Worm (Caenorhabditis elegans) whole organism, late embryonic: ENCODE measurements around the gene C31G12.3.

Experiments
- C08G9.2 ChIP-seq: sonication (generic microtip); optimal IDR thresholded peaks from 2 replicates; lab custom pipeline; 2016; ENCODE audit warnings: mild to moderate bottlenecking, missing genetic modification characterization, moderate library complexity, missing compliant biosample characterization
- F13H6.1 ChIP-seq: sonication (generic microtip); optimal IDR thresholded peaks from 2 replicates; lab custom pipeline; 2016; ENCODE audit warnings: missing genetic modification characterization, missing compliant biosample characterization
- Y22D7AL.16 ChIP-seq: sonication (generic microtip); optimal IDR thresholded peaks from 2 replicates; lab custom pipeline; 2016; ENCODE audit warnings: missing genetic modification characterization, missing compliant biosample characterization
- ahr-1 ChIP-seq: sonication (generic microtip); optimal IDR thresholded peaks from 2 replicates; lab custom pipeline; 2016; ENCODE audit warnings: missing genetic modification characterization, missing compliant biosample characterization
- ceh-14 ChIP-seq: sonication (generic microtip); optimal IDR thresholded peaks from 2 replicates; lab custom pipeline; 2016; ENCODE audit warnings: missing genotype, missing genetic modification characterization, missing compliant biosample characterization
- ceh-19 ChIP-seq: fragments of 200-800 bp; sonication (Bioruptor generic); optimal IDR thresholded peaks from 2 replicates; lab custom pipeline; 2018; ENCODE audit warnings: mild to moderate bottlenecking, missing genetic modification characterization, missing compliant biosample characterization
- ceh-2 ChIP-seq: sonication (generic microtip); optimal IDR thresholded peaks from 2 replicates; lab custom pipeline; 2016; ENCODE audit warnings: missing genotype, missing genetic modification characterization, missing compliant biosample characterization
- ceh-30 ChIP-seq: fragments of 150-350 bp; optimal IDR thresholded peaks from 2 replicates; lab custom pipeline; 2014; ENCODE audit warnings: missing biosample characterization, missing genetic modification characterization
- ceh-31 ChIP-seq: sonication (generic microtip); optimal IDR thresholded peaks from 2 replicates; lab custom pipeline; 2016; ENCODE audit warnings: missing genetic modification characterization, missing compliant biosample characterization
- ceh-34 ChIP-seq: sonication (generic microtip); optimal IDR thresholded peaks from 2 replicates; lab custom pipeline; 2016; ENCODE audit warnings: mild to moderate bottlenecking, missing genetic modification characterization, missing compliant biosample characterization
- ceh-45 ChIP-seq: fragments of 200-800 bp; sonication (Bioruptor generic); IDR thresholded peaks from 2 replicates; pipeline ENCODE4 v1.3.6; 2022; ENCODE audit warnings: missing genetic modification reagents, missing genetic modification characterization, missing compliant biosample characterization
- ceh-48 ChIP-seq: sonication (generic microtip); optimal IDR thresholded peaks from 2 replicates; lab custom pipeline; 2016; ENCODE audit warnings: missing genetic modification characterization, inconsistent platforms, missing compliant biosample characterization
- ceh-9 ChIP-seq: sonication (generic microtip); optimal IDR thresholded peaks from 2 replicates; lab custom pipeline; 2016; ENCODE audit warnings: mild to moderate bottlenecking, missing genetic modification characterization, inconsistent platforms, missing compliant biosample characterization
- dmd-4 ChIP-seq: sonication (generic microtip); optimal IDR thresholded peaks from 2 replicates; lab custom pipeline; 2016; ENCODE audit warnings: borderline replicate concordance, missing genetic modification characterization, missing compliant biosample characterization
- elt-2 ChIP-seq: sonication (generic microtip); optimal IDR thresholded peaks from 2 replicates; lab custom pipeline; 2016; ENCODE audit warnings: missing genetic modification reagents, missing genetic modification characterization, missing compliant biosample characterization
- elt-4 ChIP-seq: sonication (generic microtip); optimal IDR thresholded peaks from 2 replicates; lab custom pipeline; 2016; ENCODE audit warnings: missing genetic modification characterization, missing compliant biosample characterization
- eyg-1 ChIP-seq: sonication (generic microtip); optimal IDR thresholded peaks from 2 replicates; lab custom pipeline; 2016; ENCODE audit warnings: missing genotype, missing genetic modification characterization, missing compliant biosample characterization
- fkh-10 ChIP-seq: fragments of 150-350 bp; optimal IDR thresholded peaks from 2 replicates; lab custom pipeline; 2014; ENCODE audit warnings: missing biosample characterization, missing genetic modification reagents, missing genetic modification characterization
- fkh-6 ChIP-seq: sonication (generic microtip); optimal IDR thresholded peaks from 2 replicates; lab custom pipeline; 2016; ENCODE audit warnings: missing genetic modification characterization, missing compliant biosample characterization
- gmeb-2 ChIP-seq: sonication (generic microtip); optimal IDR thresholded peaks from 2 replicates; lab custom pipeline; 2016; ENCODE audit warnings: missing genetic modification characterization, inconsistent platforms, missing compliant biosample characterization
- hlh-13 ChIP-seq: fragments of 200-800 bp; sonication (Bioruptor generic); optimal IDR thresholded peaks from 2 replicates; lab custom pipeline; 2018; ENCODE audit warnings: mild to moderate bottlenecking, missing genetic modification characterization, missing compliant biosample characterization
- hlh-30 ChIP-seq: sonication (generic microtip); optimal IDR thresholded peaks from 2 replicates; lab custom pipeline; 2017; ENCODE audit warnings: antibody characterized with exemption, missing genetic modification characterization, missing compliant biosample characterization; ENCODE audit not compliant: insufficient read depth
- madf-2 ChIP-seq: sonication (generic microtip); optimal IDR thresholded peaks from 2 replicates; lab custom pipeline; 2017; ENCODE audit warnings: missing genetic modification characterization, missing compliant biosample characterization
- mec-3 ChIP-seq: sonication (generic microtip); optimal IDR thresholded peaks from 2 replicates; lab custom pipeline; 2016; ENCODE audit warnings: borderline replicate concordance, missing genetic modification characterization, missing compliant biosample characterization
- nfya-1 ChIP-seq: sonication (generic microtip); optimal IDR thresholded peaks from 2 replicates; lab custom pipeline; 2017; ENCODE audit warnings: missing genetic modification characterization, mild to moderate bottlenecking, missing compliant biosample characterization, antibody characterized with exemption, moderate library complexity
- nhr-11 ChIP-seq: fragments of 150-350 bp; optimal IDR thresholded peaks from 2 replicates; lab custom pipeline; 2014; ENCODE audit warnings: missing biosample characterization, missing genetic modification characterization
- npax-4 ChIP-seq: sonication (generic microtip); optimal IDR thresholded peaks from 2 replicates; lab custom pipeline; 2016; ENCODE audit warnings: missing genetic modification characterization, missing compliant biosample characterization
- odd-2 ChIP-seq: sonication (generic microtip); optimal IDR thresholded peaks from 2 replicates; lab custom pipeline; 2017; ENCODE audit warnings: antibody characterized with exemption, mild to moderate bottlenecking, missing genetic modification characterization, missing compliant biosample characterization
- pros-1 ChIP-seq: fragments of 150-350 bp; optimal IDR thresholded peaks from 2 replicates; lab custom pipeline; 2014; ENCODE audit warnings: missing biosample characterization, missing genetic modification reagents, missing genetic modification characterization
- syd-9 ChIP-seq: sonication (generic microtip); optimal IDR thresholded peaks from 2 replicates; lab custom pipeline; 2016; ENCODE audit warnings: mild to moderate bottlenecking, missing genetic modification characterization, moderate library complexity, missing compliant biosample characterization
- unc-3 ChIP-seq, 2 experiments: fragments of 200-800 bp in 1 of 2; sonication (Bioruptor generic) in 1 of 2; sonication (generic microtip) in 1 of 2; conservative IDR thresholded peaks in 1 of 2; optimal IDR thresholded peaks in 1 of 2; 2 replicates each; pipeline versions ENCODE4 v1.3.6 to Lab custom; 2016 to 2022; ENCODE audit warnings: missing compliant biosample characterization in 2 of 2, missing genetic modification characterization in 2 of 2, missing genetic modification reagents in 1 of 2
- ztf-16 ChIP-seq: sonication (generic microtip); optimal IDR thresholded peaks from 2 replicates; lab custom pipeline; 2017; ENCODE audit warnings: missing genetic modification characterization, missing compliant biosample characterization

The C31G12.3 gene

DNA sequence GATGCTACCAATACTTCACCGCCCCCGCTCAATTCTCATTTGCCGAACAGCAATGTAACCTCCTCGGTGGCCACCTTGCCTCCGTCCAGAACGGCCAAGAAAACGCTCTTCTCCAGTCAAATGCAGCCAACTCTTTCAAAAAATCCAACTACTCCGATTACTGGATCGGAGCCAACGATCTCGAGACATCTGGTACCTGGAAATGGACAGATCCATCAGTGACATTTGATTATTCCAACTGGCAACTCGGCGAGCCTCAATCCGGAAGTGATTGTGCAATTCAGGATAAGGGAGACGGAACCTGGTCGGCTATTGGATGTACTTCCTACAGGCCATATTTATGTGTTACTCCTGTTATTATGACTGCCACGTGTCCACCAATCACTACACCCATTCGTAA is 26.8 kb upstream of the C31G12.3 start:
- TF ChIP-seq nfya-1 (tag; lab: Kevin White, UChicago) (no peak), elt-2 (tag; lab: Kevin White, UChicago) (no peak), ceh-14 (tag; lab: Kevin White, UChicago) (no peak), mec-3 (tag; lab: Kevin White, UChicago) (no peak), fkh-10 (GFP tag; lab: Kevin White, UChicago) (no peak), hlh-13 (GFP tag; lab: Kevin White, UChicago) (no peak), nhr-11 (no peak)
- TF ChIP-seq, all 69 proteins: peak for 0

DNA sequence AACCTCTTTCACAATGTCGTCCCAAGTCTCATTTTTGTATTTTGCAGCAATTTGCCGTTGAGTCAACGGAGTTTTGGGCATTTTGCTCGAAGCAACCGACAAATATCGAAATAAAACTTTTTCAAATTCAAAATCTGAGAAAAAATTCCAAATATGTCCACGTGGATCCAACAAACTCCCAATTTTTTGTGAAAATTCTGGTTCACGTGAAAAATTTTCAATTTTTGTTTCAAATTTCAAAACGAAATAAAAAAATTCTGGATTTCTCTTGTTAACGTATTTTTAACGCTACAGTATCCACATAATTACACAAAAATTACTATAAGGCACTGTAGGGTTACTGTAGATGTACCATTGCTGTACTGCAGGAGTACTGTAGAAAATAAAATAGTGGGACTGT is 23.8 kb upstream of the C31G12.3 start, which contains the start of gene C14A6.13:
Gene C14A6.13, minus strand, starts transcription at position 101 of the 400 bp plus-strand sequence.
- TF ChIP-seq ceh-31 (no peak), elt-2 (tag; lab: Kevin White, UChicago) (no peak), madf-2 (tag; lab: Kevin White, UChicago) (no peak), hlh-30 (tag; lab: Kevin White, UChicago) (no peak), Y22D7AL.16 (tag; lab: Kevin White, UChicago) (no peak), unc-3 (GFP tag; conservative IDR thresholded peaks at IDR 0.05; lab: Robert Waterston, UW) (no peak), unc-3 (tag; optimal IDR thresholded peaks at IDR 0.05; lab: Kevin White, UChicago) (no peak), F13H6.1 (no peak), ceh-2 (no peak), ceh-19 (GFP tag; lab: Kevin White, UChicago) (no peak), elt-4 (no peak), fkh-6 (tag; lab: Kevin White, UChicago) (no peak), odd-2 (no peak), ceh-48 (tag; lab: Kevin White, UChicago) (no peak), C08G9.2 (tag; lab: Kevin White, UChicago) (no peak)
- TF ChIP-seq, all 69 proteins: peak for 0

DNA sequence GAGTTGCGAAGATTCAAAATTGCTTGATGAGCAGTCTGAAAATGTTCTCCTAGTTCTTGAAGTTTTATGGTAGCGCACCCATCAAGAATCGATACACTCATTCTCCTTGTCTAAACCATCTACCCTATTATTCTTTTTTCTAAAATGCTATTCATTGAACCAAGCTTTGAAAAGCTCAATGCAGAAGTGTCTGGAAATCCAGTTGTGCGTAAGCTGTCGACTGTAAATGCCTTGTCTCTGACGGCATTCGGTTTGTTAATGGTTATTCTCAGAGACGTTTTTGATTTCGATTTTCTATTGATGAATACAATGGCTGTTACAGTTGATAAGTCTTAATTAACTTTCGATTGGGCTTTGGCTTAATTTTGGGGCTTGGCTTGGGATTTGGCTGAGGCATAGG is 22.4 kb upstream of the C31G12.3 start, which contains the start of gene C14A6.12:
Gene C14A6.12, minus strand, starts transcription at position 101 of the 400 bp plus-strand sequence.
- TF ChIP-seq ceh-2: no peak
- no peak for TF ChIP-seq eyg-1 (tag; lab: Kevin White, UChicago)
- no peak for TF ChIP-seq ztf-16 (tag; lab: Kevin White, UChicago)
- no peak for TF ChIP-seq fkh-10 (GFP tag; lab: Kevin White, UChicago)
- no peak for TF ChIP-seq ceh-45
- no peak for TF ChIP-seq ceh-14 (tag; lab: Kevin White, UChicago)
- TF ChIP-seq, all 69 proteins: peak for 0

DNA sequence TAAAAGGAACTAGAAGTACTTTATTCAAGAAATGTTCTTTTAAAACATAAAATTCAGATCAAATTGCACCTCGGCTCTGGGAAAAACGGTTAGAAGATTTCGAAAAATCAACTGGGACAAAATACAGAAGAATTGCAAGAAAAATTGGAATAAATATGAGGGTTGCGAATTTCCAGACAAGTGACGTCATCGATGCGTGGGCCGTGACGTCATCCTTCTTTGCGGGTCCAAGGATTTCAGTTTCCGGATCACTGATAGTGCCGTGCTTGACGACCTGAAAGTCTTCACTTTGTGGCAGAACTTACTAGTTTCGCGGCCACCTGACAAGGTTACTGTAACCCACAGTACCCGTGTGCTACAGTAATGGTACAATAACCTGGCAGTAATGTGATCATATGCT is 21.6 kb upstream of the C31G12.3 start:
- TF ChIP-seq odd-2 (no peak), ceh-2 (no peak)

DNA sequence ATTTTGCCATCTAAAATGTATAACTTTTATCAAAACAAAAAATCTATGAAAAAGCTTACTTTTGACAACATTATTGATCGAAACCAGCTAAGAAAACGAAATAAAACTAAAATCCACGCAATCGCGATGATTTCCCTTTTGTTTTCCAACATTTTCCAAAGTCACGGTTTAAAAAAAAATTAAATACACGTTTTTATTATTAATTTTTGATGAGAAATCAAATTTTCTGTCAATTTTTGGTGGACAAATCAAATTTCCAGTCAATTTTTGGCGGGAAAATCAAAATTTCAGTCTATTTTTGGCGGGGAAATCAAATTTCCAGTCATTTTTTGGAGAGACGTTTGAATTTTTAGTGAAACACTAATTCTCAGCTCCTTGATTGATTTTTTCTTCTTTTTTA is 20.3 kb upstream of the C31G12.3 start, which contains the start of gene C14A6.5:
Gene C14A6.5, minus strand, starts transcription at position 101 of the 400 bp plus-strand sequence.
- TF ChIP-seq gmeb-2 (tag; lab: Kevin White, UChicago) (no peak), ceh-30 (no peak), elt-4 (no peak), mec-3 (tag; lab: Kevin White, UChicago) (no peak), dmd-4 (tag; lab: Kevin White, UChicago) (no peak), ceh-9 (tag; lab: Kevin White, UChicago) (no peak), ceh-34 (tag; lab: Kevin White, UChicago) (no peak), fkh-6 (tag; lab: Kevin White, UChicago) (no peak), ceh-48 (tag; lab: Kevin White, UChicago) (no peak), pros-1 (tag; lab: Kevin White, UChicago) (no peak), ahr-1 (tag; lab: Kevin White, UChicago) (no peak), syd-9 (tag; lab: Kevin White, UChicago) (no peak), hlh-30 (tag; lab: Kevin White, UChicago) (no peak), npax-4 (tag; lab: Kevin White, UChicago) (no peak)
